Worm (Caenorhabditis elegans) whole organism, early embryonic: ENCODE measurements around the gene pmk-3.

Experiments
- F13C5.2 ChIP-seq: sonication (generic microtip); optimal IDR thresholded peaks from 2 replicates; lab custom pipeline; 2017; ENCODE audit warnings: mild to moderate bottlenecking, missing genetic modification characterization, inconsistent platforms, missing compliant biosample characterization
- ama-1 ChIP-seq: fragments of 150-350 bp; optimal IDR thresholded peaks from 2 replicates; lab custom pipeline; 2014

DNA sequence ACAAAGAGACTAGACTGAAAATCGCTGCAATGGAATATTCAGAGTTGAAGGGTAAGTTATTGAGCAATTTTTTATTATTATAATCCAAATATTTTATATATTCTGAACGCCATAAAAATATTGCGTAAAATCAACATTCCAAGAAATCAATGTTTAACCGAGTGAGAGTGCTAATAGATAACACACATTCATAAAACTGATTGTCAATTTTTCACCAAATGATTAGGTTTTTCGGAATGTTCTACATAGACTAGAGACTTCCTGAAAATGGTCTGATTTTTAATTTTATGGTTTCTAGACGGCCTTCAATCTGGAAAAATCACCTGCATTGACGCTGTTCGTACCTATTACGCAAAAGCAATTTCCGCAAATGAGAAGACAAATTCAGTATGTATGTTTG is 13.7 kb downstream of the pmk-3 start:
- TF ChIP-seq F13C5.2 (tag; lab: Kevin White, UChicago) (no peak), ama-1 (lab: Kevin White, UChicago) (no peak)
